Fruit fly (Drosophila melanogaster): ENCODE measurements around the gene CG13369.

The CG13369 gene

dm6 chrX:597057-597456 lies 26.2 kb upstream of the CG13369 start:
- TF ChIP-seq CG14655 (GFP tag; optimal IDR thresholded peaks at IDR 0.05) (no peak), Pif1B (GFP tag; optimal IDR thresholded peaks at IDR 0.05) (no peak), CG15710 (tag; optimal IDR thresholded peaks at IDR 0.05) (no peak), CG8159 (tag; optimal IDR thresholded peaks at IDR 0.05) (no peak), rn (GFP tag; IDR thresholded peaks at IDR 0.05) (no peak), CG4496 (GFP tag; IDR thresholded peaks at IDR 0.05) (no peak), Snoo (tag; optimal IDR thresholded peaks at IDR 0.05) (no peak), fd96Ca (GFP tag; IDR thresholded peaks at IDR 0.05) (no peak), Pif1A (GFP tag; optimal IDR thresholded peaks at IDR 0.05) (no peak), CG13204 (GFP tag; optimal IDR thresholded peaks at IDR 0.05) (no peak), CG9948 (tag; optimal IDR thresholded peaks at IDR 0.05) (no peak), CG8301 (tag; optimal IDR thresholded peaks at IDR 0.05) (no peak)

DNA sequence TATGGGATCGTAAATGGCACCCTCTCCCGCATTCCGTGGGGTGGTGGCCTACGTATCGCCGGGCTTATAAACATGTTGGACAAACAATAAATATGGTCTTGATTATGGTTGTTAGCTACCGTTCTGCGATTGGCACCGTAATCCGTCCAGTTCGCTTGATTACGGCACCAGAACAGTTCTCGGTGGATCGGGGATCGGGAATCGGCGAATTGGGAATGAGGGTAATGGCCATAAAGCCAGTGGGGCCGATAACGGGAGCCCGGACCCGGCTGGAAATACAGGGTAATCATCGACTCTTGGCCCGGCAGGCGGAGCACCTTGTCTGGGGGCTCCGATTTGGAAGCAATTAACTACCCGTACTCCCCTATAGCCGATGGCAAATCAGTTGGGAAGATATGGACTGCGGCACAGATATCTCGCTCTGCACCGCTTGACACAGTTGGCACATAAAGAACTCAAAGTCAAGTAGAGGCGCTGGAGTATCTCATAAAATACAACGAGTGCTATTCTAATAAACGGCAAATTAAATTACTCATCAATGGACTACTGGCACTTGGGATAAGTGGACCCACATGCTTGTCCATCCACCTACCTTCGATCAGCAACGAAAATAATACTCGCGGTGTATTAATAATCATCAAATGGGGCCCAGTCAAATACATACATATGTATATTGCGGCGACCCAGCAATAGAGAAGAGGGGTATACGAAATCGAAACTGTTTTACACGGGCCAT lies 24.8 kb upstream of the CG13369 start:
- TF ChIP-seq CG8159 (tag; optimal IDR thresholded peaks at IDR 0.05), result no peak
- TF ChIP-seq CG13204 (GFP tag; optimal IDR thresholded peaks at IDR 0.05), result no peak
- no peak for TF ChIP-seq CG4496 (GFP tag; IDR thresholded peaks at IDR 0.05)
- TF ChIP-seq CG9948 (tag; optimal IDR thresholded peaks at IDR 0.05), result no peak
- TF ChIP-seq fd96Ca (GFP tag; IDR thresholded peaks at IDR 0.05), result no peak
- TF ChIP-seq CG10348 (GFP tag; IDR thresholded peaks at IDR 0.05), result no peak
- TF ChIP-seq CG34367 (tag; optimal IDR thresholded peaks at IDR 0.05), result no peak
- no peak for TF ChIP-seq D1 (tag; optimal IDR thresholded peaks at IDR 0.05)
- no peak for TF ChIP-seq EcR (GFP tag; optimal IDR thresholded peaks at IDR 0.05)
- TF ChIP-seq CG14655 (GFP tag; optimal IDR thresholded peaks at IDR 0.05), result no peak
- no peak for TF ChIP-seq CG17806 (tag; optimal IDR thresholded peaks at IDR 0.05)
- no peak for TF ChIP-seq rn (GFP tag; IDR thresholded peaks at IDR 0.05)
- no peak for TF ChIP-seq CG32121 (GFP tag; IDR thresholded peaks at IDR 0.05)
- no peak for TF ChIP-seq CG12605 (GFP tag; IDR thresholded peaks at IDR 0.05)
- no peak for TF ChIP-seq Ets98B (GFP tag; IDR thresholded peaks at IDR 0.05)
- no peak for TF ChIP-seq Pif1A (GFP tag; optimal IDR thresholded peaks at IDR 0.05)
- TF ChIP-seq CG15710 (tag; optimal IDR thresholded peaks at IDR 0.05), result no peak
- TF ChIP-seq gl (tag; optimal IDR thresholded peaks at IDR 0.05), result no peak

DNA sequence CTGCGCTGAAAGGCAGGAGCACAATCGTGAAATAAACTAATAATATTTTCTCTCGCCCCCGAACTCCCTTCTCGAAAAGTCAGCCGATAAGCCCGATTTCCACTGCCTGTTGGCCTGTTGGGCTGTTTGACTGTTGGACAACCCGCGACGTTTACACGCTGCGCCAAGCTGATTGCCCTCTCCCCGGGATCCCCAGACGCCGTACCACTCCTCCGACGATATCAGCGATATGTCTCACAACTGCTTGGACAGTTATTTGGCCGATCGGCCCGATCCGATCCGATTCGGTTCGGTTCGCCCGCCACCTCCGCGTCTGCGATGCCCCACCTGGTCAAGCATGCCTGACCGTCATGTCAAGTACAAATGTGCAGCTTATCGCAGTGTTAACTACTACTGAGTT lies 23.5 kb upstream of the CG13369 start:
- TF ChIP-seq CG4496 (GFP tag; IDR thresholded peaks at IDR 0.05), result no peak
- no peak for TF ChIP-seq CG34367 (tag; optimal IDR thresholded peaks at IDR 0.05)
- no peak for TF ChIP-seq CG17806 (tag; optimal IDR thresholded peaks at IDR 0.05)
- no peak for TF ChIP-seq Ets98B (GFP tag; IDR thresholded peaks at IDR 0.05)
- no peak for TF ChIP-seq CG8301 (tag; optimal IDR thresholded peaks at IDR 0.05)
- no peak for TF ChIP-seq EcR (GFP tag; optimal IDR thresholded peaks at IDR 0.05)
- no peak for TF ChIP-seq CG32121 (GFP tag; IDR thresholded peaks at IDR 0.05)
- TF ChIP-seq rn (GFP tag; IDR thresholded peaks at IDR 0.05), result no peak
- no peak for TF ChIP-seq Snoo (tag; optimal IDR thresholded peaks at IDR 0.05)
- TF ChIP-seq CG13204 (GFP tag; optimal IDR thresholded peaks at IDR 0.05), result no peak
- no peak for TF ChIP-seq gl (tag; optimal IDR thresholded peaks at IDR 0.05)
- no peak for TF ChIP-seq fd96Ca (GFP tag; IDR thresholded peaks at IDR 0.05)
- no peak for TF ChIP-seq CG15710 (tag; optimal IDR thresholded peaks at IDR 0.05)
- no peak for TF ChIP-seq CG14655 (GFP tag; optimal IDR thresholded peaks at IDR 0.05)
- no peak for TF ChIP-seq Pif1B (GFP tag; optimal IDR thresholded peaks at IDR 0.05)

DNA sequence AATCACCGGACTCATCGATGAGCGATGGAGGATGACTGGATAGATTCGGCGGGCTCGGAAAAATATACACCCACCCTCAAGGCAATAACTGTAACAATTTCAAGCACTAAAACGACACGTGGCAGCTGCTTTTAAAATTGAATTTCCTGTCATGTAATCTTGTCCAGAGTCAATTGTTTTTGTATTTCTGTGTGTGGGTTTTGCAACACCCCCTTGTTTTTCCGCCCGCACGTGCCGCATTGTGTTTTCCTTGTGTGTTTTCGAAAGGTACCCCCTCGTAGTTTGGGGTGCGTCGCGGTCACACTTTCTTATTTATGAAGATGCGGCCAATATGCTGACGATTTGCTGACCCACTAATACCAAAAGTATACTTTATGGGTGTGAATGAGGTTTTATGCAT lies 21.3 kb upstream of the CG13369 start:
- TF ChIP-seq fd96Ca (GFP tag; IDR thresholded peaks at IDR 0.05), result no peak

DNA sequence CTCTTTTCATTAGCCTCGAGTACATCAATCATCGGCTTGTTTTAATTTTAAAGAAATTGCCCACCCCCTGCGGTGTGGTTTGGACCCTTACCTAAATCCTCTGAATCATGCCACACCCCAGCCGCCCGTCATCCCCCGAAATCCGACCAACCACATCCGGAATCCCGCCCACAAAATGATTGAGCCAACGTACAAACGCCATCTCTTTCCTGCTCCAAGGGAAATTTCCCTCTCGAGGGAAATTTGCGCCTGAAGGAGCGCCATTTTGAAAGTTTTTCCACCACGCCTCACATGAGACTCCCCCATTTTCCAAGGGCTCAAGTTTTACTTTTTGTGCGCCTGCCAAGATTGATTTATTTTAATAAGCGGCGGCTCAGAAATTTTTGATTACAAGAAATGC lies 13.2 kb upstream of the CG13369 start:
- TF ChIP-seq CG13204 (GFP tag; optimal IDR thresholded peaks at IDR 0.05), result no peak
- TF ChIP-seq EcR (GFP tag; optimal IDR thresholded peaks at IDR 0.05), result no peak
- TF ChIP-seq D1 (tag; optimal IDR thresholded peaks at IDR 0.05), result no peak
- no peak for TF ChIP-seq CG14655 (GFP tag; optimal IDR thresholded peaks at IDR 0.05)
- TF ChIP-seq Snoo (tag; optimal IDR thresholded peaks at IDR 0.05), result no peak
- TF ChIP-seq rn (GFP tag; IDR thresholded peaks at IDR 0.05), result no peak
- TF ChIP-seq CG4496 (GFP tag; IDR thresholded peaks at IDR 0.05), result no peak
- TF ChIP-seq CG32121 (GFP tag; IDR thresholded peaks at IDR 0.05), result no peak
- no peak for TF ChIP-seq Pif1B (GFP tag; optimal IDR thresholded peaks at IDR 0.05)
- no peak for TF ChIP-seq CG12605 (GFP tag; IDR thresholded peaks at IDR 0.05)
- no peak for TF ChIP-seq CG17806 (tag; optimal IDR thresholded peaks at IDR 0.05)
- TF ChIP-seq CG8301 (tag; optimal IDR thresholded peaks at IDR 0.05), result no peak
- no peak for TF ChIP-seq CG34367 (tag; optimal IDR thresholded peaks at IDR 0.05)

- TF ChIP-seq CG4496 (GFP tag; IDR thresholded peaks at IDR 0.05) (0 out of 3 replicates have a peak, but pooled peaks have one; percentile 22), Snoo (tag; optimal IDR thresholded peaks at IDR 0.05) (peak; percentile 5), CG14655 (GFP tag; optimal IDR thresholded peaks at IDR 0.05) (no peak), CG8301 (tag; optimal IDR thresholded peaks at IDR 0.05) (no peak), CG9948 (tag; optimal IDR thresholded peaks at IDR 0.05) (no peak), Pif1A (GFP tag; optimal IDR thresholded peaks at IDR 0.05) (no peak)
These were observed 6.3 kb upstream of the CG13369 start for dm6 chrX:616761-617476.
